Fruit fly (Drosophila melanogaster): ENCODE results near the gene CG10598.

The CG10598 gene

dm6 chrX:17175558-17176189, 51.0 kb downstream of the CG10598 start:
- no peak for TF ChIP-seq Clk (GFP tag; optimal IDR thresholded peaks at IDR 0.05)
- TF ChIP-seq CG7045 (GFP tag; optimal IDR thresholded peaks at IDR 0.05), result no peak
- peak; percentile 58 for TF ChIP-seq CG1620 (GFP tag; optimal IDR thresholded peaks at IDR 0.05)
- TF ChIP-seq CG11617 (GFP tag; optimal IDR thresholded peaks at IDR 0.05), result no peak
- TF ChIP-seq Hr96 (GFP tag; optimal IDR thresholded peaks at IDR 0.05), result peak; percentile 54
- TF ChIP-seq toe (GFP tag; optimal IDR thresholded peaks at IDR 0.05), result no peak
- peak; percentile 53 for TF ChIP-seq bab1 (GFP tag; optimal IDR thresholded peaks at IDR 0.05)
- TF ChIP-seq CG12768 (GFP tag; optimal IDR thresholded peaks at IDR 0.05), result no peak
- TF ChIP-seq pad (GFP tag; optimal IDR thresholded peaks at IDR 0.05), result peak; percentile 9
- peak; percentile 42 for TF ChIP-seq Crg-1 (GFP tag; optimal IDR thresholded peaks at IDR 0.05)
- no peak for TF ChIP-seq tj (GFP tag; optimal IDR thresholded peaks at IDR 0.05)
- TF ChIP-seq cic (GFP tag; optimal IDR thresholded peaks at IDR 0.05), result no peak
- no peak for TF ChIP-seq cnc (optimal IDR thresholded peaks at IDR 0.05)
- TF ChIP-seq CG14711 (tag; optimal IDR thresholded peaks at IDR 0.05), result no peak
- no peak for TF ChIP-seq ovo (GFP tag; optimal IDR thresholded peaks at IDR 0.05)
- TF ChIP-seq CG7101 (tag; optimal IDR thresholded peaks at IDR 0.05), result peak; percentile 44
- no peak for TF ChIP-seq CG5204 (GFP tag; optimal IDR thresholded peaks at IDR 0.05)
- peak; percentile 13 for TF ChIP-seq Mnt (GFP tag; optimal IDR thresholded peaks at IDR 0.05)
- TF ChIP-seq CG33017 (tag; optimal IDR thresholded peaks at IDR 0.05), result no peak
- TF ChIP-seq kay (GFP tag; ENCODE audit: borderline replicate concordance), result no peak

All from whole organism, adult.